Worm (Caenorhabditis elegans) whole organism, L4 larva: ENCODE results near the gene K10H10.6.

Experiments
- F49E8.2 ChIP-seq: sonication (generic microtip); optimal IDR thresholded peaks from 2 replicates; lab custom pipeline; 2016; ENCODE audit warnings: missing compliant biosample characterization, mild to moderate bottlenecking, missing genetic modification characterization, borderline replicate concordance
- dmd-6 ChIP-seq: fragments of 200-800 bp; sonication (Bioruptor generic); IDR thresholded peaks from 2 replicates; pipeline ENCODE4 v1.3.6; 2022; ENCODE audit warnings: missing genetic modification reagents, missing genetic modification characterization, missing compliant biosample characterization
- fos-1 ChIP-seq: fragments of 150-350 bp; optimal IDR thresholded peaks from 2 replicates; lab custom pipeline; 2014; ENCODE audit warnings: missing biosample characterization, missing genetic modification characterization
- hlh-30 ChIP-seq: sonication (generic microtip); optimal IDR thresholded peaks from 2 replicates; lab custom pipeline; 2017; ENCODE audit warnings: antibody characterized with exemption, mild to moderate bottlenecking, missing genetic modification characterization, missing compliant biosample characterization; ENCODE audit not compliant: insufficient read depth
- lin-39 ChIP-seq: fragments of 150-350 bp; optimal IDR thresholded peaks from 2 replicates; lab custom pipeline; 2014; ENCODE audit warnings: missing biosample characterization, missing genetic modification reagents, missing genetic modification characterization
- lsy-2 ChIP-seq, 2 experiments: fragments of 150-350 bp in 1 of 2; sonication (generic microtip) in 1 of 2; optimal IDR thresholded peaks; 2 replicates each; lab custom pipeline; 2014 to 2017; ENCODE audit warnings: missing biosample characterization in 2 of 2, missing genetic modification characterization in 2 of 2
- nhr-10 ChIP-seq: fragments of 150-350 bp; optimal IDR thresholded peaks from 2 replicates; lab custom pipeline; 2014; ENCODE audit warnings: missing biosample characterization, missing genetic modification characterization
- nhr-237 ChIP-seq: sonication (generic microtip); optimal IDR thresholded peaks from 2 replicates; lab custom pipeline; 2017; ENCODE audit warnings: missing biosample characterization, missing genetic modification characterization
- nhr-25 ChIP-seq: sonication (generic microtip); optimal IDR thresholded peaks from 2 replicates; lab custom pipeline; 2017; ENCODE audit warnings: missing genetic modification characterization, mild to moderate bottlenecking, missing compliant biosample characterization, antibody characterized with exemption, moderate library complexity, borderline replicate concordance; ENCODE audit not compliant: insufficient read depth
- nhr-28 ChIP-seq: fragments of 150-350 bp; optimal IDR thresholded peaks from 2 replicates; lab custom pipeline; 2014; ENCODE audit warnings: missing biosample characterization, missing genetic modification characterization
- nhr-48 ChIP-seq: sonication (generic microtip); optimal IDR thresholded peaks from 2 replicates; lab custom pipeline; 2016; ENCODE audit warnings: mild to moderate bottlenecking, missing genetic modification characterization, missing compliant biosample characterization
- nhr-76 ChIP-seq: fragments of 150-350 bp; optimal IDR thresholded peaks from 2 replicates; lab custom pipeline; 2014; ENCODE audit warnings: missing biosample characterization, missing genetic modification characterization
- rbr-2 ChIP-seq: sonication (generic microtip); optimal IDR thresholded peaks from 2 replicates; lab custom pipeline; 2016; ENCODE audit warnings: missing genotype, missing genetic modification characterization, missing compliant biosample characterization
- unc-130 ChIP-seq: sonication (generic microtip); optimal IDR thresholded peaks from 2 replicates; lab custom pipeline; 2016; ENCODE audit warnings: missing genetic modification reagents, missing genetic modification characterization, missing compliant biosample characterization

DNA sequence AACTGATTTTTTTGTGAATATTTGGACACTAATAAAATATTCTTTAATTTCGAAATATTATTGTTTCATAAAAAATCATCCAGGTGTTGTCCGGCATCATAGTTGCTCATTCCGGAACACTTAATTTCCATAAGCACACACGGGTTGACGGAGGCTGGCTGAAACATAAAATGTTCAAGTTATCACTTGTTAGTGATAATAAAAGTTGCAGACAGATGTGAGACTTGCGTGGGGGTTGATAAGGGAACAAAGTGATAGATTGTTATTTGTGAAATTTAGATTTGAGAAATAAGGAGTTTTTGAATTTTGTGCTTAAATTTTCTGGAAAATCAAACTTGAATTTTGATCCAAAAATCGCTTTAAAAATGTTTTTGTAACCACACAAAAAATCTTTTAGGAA lies 7.1 kb downstream of the K10H10.6 start:
- TF ChIP-seq nhr-25 (tag; lab: Kevin White, UChicago) (no peak), F49E8.2 (tag; lab: Kevin White, UChicago) (no peak), fos-1 (tag; lab: Kevin White, UChicago) (no peak), nhr-28 (tag; lab: Kevin White, UChicago) (no peak), unc-130 (GFP tag; lab: Kevin White, UChicago) (no peak), dmd-6 (no peak), nhr-10 (tag; lab: Kevin White, UChicago) (no peak), nhr-48 (no peak), nhr-76 (tag; lab: Kevin White, UChicago) (no peak), rbr-2 (no peak), lin-39 (tag; lab: Kevin White, UChicago) (no peak), hlh-30 (tag; lab: Kevin White, UChicago) (no peak), nhr-237 (tag; lab: Kevin White, UChicago) (no peak), lsy-2 (tag; optimal IDR thresholded peaks at IDR 0.05; lab: Kevin White, UChicago) (no peak)
